Worm (Caenorhabditis elegans): ENCODE measurements around the gene C23G10.2.

- no peak for TF ChIP-seq dao-5 (tag; optimal IDR thresholded peaks at IDR 0.05)
- no peak for TF ChIP-seq him-1 (tag; optimal IDR thresholded peaks at IDR 0.05)
- TF ChIP-seq W03F9.2 (tag; optimal IDR thresholded peaks at IDR 0.05), result no peak
These were observed 17.1 kb upstream of the C23G10.2 start, which contains the start of gene C23G10.5 for ce11 chrIII:6190810-6191209.
